Worm (Caenorhabditis elegans): ENCODE data around the gene zip-11.

DNA sequence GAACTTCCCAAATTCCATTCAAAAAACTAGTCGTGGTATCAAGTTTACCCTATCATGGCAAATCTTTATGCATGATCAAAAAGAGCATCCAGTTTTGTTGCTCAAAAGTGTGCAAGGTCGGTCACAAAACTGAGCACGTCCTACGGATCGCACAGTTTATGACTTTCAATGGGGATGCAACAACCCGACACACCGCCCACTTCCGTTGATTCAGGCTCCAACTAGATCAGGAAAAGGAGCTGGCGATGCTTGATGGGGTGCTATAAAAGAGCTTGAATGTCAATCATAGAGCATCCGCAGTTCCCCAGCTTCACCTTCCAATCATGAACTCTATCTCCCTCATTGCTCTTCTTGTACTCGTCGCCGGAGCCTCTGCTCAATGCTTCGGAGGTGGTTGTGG lies 5.5 kb upstream of the zip-11 start, which contains the start of gene W08E12.2:
- TF ChIP-seq unc-39 (tag; optimal IDR thresholded peaks at IDR 0.05) (no peak), mdl-1 (tag; optimal IDR thresholded peaks at IDR 0.05) (no peak), F13H6.1 (tag; optimal IDR thresholded peaks at IDR 0.05) (no peak), mab-5 (tag; optimal IDR thresholded peaks at IDR 0.05) (no peak), nhr-77 (tag; optimal IDR thresholded peaks at IDR 0.05) (no peak)
